Fruit fly (Drosophila melanogaster): Measurements from ENCODE around the gene Sf3b5.

Gene Sf3b5

dm6 chr3R:9054442-9055118 lies 39.4 kb upstream of the Sf3b5 start (continued):
- TF ChIP-seq CG11762 (GFP tag; optimal IDR thresholded peaks at IDR 0.05; ENCODE audit: insufficient read depth) (peak; percentile 50), acj6 (GFP tag; optimal IDR thresholded peaks at IDR 0.05) (peak; percentile 57), Met (GFP tag; optimal IDR thresholded peaks at IDR 0.05) (peak; percentile 29), CG6792 (GFP tag; optimal IDR thresholded peaks at IDR 0.05) (no peak), CG11294 (GFP tag; IDR thresholded peaks at IDR 0.05) (no peak), OdsH (GFP tag; optimal IDR thresholded peaks at IDR 0.05) (peak; percentile 65), dsx (GFP tag; optimal IDR thresholded peaks at IDR 0.05; ENCODE audit: poor library complexity, severe bottlenecking) (peak; percentile 50), fd59A (GFP tag; optimal IDR thresholded peaks at IDR 0.05) (no peak), CG10631 (GFP tag; optimal IDR thresholded peaks at IDR 0.05) (peak; percentile 57), Sox14 (GFP tag; optimal IDR thresholded peaks at IDR 0.05) (no peak), Eip93F (GFP tag; optimal IDR thresholded peaks at IDR 0.05) (peak; percentile 35), CG6808 (GFP tag; optimal IDR thresholded peaks at IDR 0.05) (peak; percentile 20), Blimp-1 (GFP tag; optimal IDR thresholded peaks at IDR 0.05) (no peak), CG34406 (GFP tag; optimal IDR thresholded peaks at IDR 0.05) (peak; percentile 25), dac (GFP tag; optimal IDR thresholded peaks at IDR 0.05) (peak; percentile 44), CG7368 (GFP tag; optimal IDR thresholded peaks at IDR 0.05) (no peak)

DNA sequence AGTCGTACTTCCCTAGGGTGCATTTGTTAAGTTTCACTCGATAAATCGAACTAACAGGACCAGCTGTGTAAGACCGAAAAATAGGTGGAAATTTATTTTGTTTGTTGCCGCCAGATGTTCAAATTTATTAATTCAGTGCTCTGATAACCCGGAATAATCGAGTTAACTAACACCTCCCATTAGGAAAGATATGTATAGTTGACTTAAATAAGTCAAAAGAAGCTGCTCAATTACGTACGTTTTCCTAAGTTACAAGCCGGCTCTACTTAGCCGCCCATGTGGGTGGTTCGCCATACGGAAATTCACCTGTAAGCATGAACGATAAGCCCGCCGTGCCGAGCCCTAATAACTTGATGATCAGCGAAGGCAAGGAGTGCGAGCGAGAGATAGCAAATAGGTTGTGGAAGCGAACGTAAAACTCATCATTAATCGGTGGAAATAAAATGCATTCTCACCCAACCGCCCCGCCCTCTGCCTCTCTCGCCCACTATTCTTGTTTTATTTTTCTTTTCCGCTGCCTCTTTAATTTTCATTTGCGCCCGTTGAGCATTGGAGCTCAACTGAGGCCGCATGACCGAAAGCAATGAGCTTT lies 38.8 kb upstream of the Sf3b5 start:
- TF ChIP-seq Ets21C (GFP tag; optimal IDR thresholded peaks at IDR 0.05) (peak; percentile 28), CG6792 (GFP tag; optimal IDR thresholded peaks at IDR 0.05) (peak; percentile 68), CG4318 (GFP tag; optimal IDR thresholded peaks at IDR 0.05) (peak; percentile 53), CG6276 (GFP tag; optimal IDR thresholded peaks at IDR 0.05) (peak; percentile 47), vri (GFP tag; optimal IDR thresholded peaks at IDR 0.05) (no peak), CG6808 (GFP tag; optimal IDR thresholded peaks at IDR 0.05) (peak; percentile 53), Blimp-1 (GFP tag; optimal IDR thresholded peaks at IDR 0.05) (peak; percentile 19), CG8632 (GFP tag; optimal IDR thresholded peaks at IDR 0.05) (peak; percentile 63), pdm3 (GFP tag; optimal IDR thresholded peaks at IDR 0.05) (peak; percentile 71), OdsH (GFP tag; optimal IDR thresholded peaks at IDR 0.05) (peak; percentile 58), Lpt (GFP tag; optimal IDR thresholded peaks at IDR 0.05) (no peak), Eip75B (GFP tag; optimal IDR thresholded peaks at IDR 0.05) (peak; percentile 17), Sox102F (GFP tag; optimal IDR thresholded peaks at IDR 0.05) (peak; percentile 57), fd85E (GFP tag; optimal IDR thresholded peaks at IDR 0.05) (no peak), CG6854 (GFP tag; optimal IDR thresholded peaks at IDR 0.05) (no peak), Smox (GFP tag; optimal IDR thresholded peaks at IDR 0.05) (peak; percentile 53), ss (GFP tag; optimal IDR thresholded peaks at IDR 0.05) (peak in 1 of 2 experiments; percentile 47), CG8319 (GFP tag; optimal IDR thresholded peaks at IDR 0.05) (peak; percentile 30), CG1621 (tag; optimal IDR thresholded peaks at IDR 0.05) (no peak), Eip78C (GFP tag) (peak; percentile 83), CG10631 (GFP tag; optimal IDR thresholded peaks at IDR 0.05) (peak; percentile 48), Sox14 (GFP tag; optimal IDR thresholded peaks at IDR 0.05) (peak; percentile 67), CG11294 (GFP tag; IDR thresholded peaks at IDR 0.05) (no peak), CG7368 (GFP tag; optimal IDR thresholded peaks at IDR 0.05) (peak; percentile 31), Ets96B (tag; optimal IDR thresholded peaks at IDR 0.05) (peak; percentile 51), Eip93F (GFP tag; optimal IDR thresholded peaks at IDR 0.05) (no peak), CG15336 (GFP tag; IDR thresholded peaks at IDR 0.05) (no peak), fkh (GFP tag; optimal IDR thresholded peaks at IDR 0.05) (no peak), CG16779 (tag; optimal IDR thresholded peaks at IDR 0.05) (no peak), CG11762 (GFP tag; optimal IDR thresholded peaks at IDR 0.05; ENCODE audit: insufficient read depth) (peak; percentile 30), CG11902 (GFP tag; optimal IDR thresholded peaks at IDR 0.05) (peak; percentile 55), cyc (GFP tag; optimal IDR thresholded peaks at IDR 0.05) (peak; percentile 66), CG32006 (GFP tag; optimal IDR thresholded peaks at IDR 0.05) (peak; percentile 80), CG3919 (GFP tag; optimal IDR thresholded peaks at IDR 0.05) (peak; percentile 58), achi (GFP tag; optimal IDR thresholded peaks at IDR 0.05) (peak; percentile 58), svp (GFP tag) (peak; percentile 90), CG6163 (GFP tag; IDR thresholded peaks at IDR 0.05) (no peak), net (GFP tag; optimal IDR thresholded peaks at IDR 0.05) (no peak), eg (GFP tag; IDR thresholded peaks at IDR 0.05) (no peak), CG3032 (tag; optimal IDR thresholded peaks at IDR 0.05) (peak; percentile 58), salr (GFP tag; optimal IDR thresholded peaks at IDR 0.05) (peak in 1 of 2 experiments; percentile 58)
